Worm (Caenorhabditis elegans) whole organism, L1 larva: ENCODE results near the gene T25G12.13.

ENCODE experiments used
- blmp-1 ChIP-seq: fragments of 150-350 bp; optimal IDR thresholded peaks from 2 replicates; lab custom pipeline; 2014; ENCODE audit warnings: missing biosample characterization, missing genetic modification characterization
- elt-3 ChIP-seq, 6 experiments: fragments of 150-350 bp in 1 of 6; sonication (generic microtip); optimal IDR thresholded peaks; 2 replicates each; lab custom pipeline; 2017 to 2018; ENCODE audit warnings: missing biosample characterization in 6 of 6, missing genetic modification characterization in 6 of 6, inconsistent platforms in 1 of 6
- fkh-10 ChIP-seq: sonication (generic microtip); optimal IDR thresholded peaks from 2 replicates; lab custom pipeline; 2017; ENCODE audit warnings: missing biosample characterization, missing genetic modification reagents, missing genetic modification characterization
- lin-13 ChIP-seq: fragments of 150-350 bp; optimal IDR thresholded peaks from 2 replicates; lab custom pipeline; 2014; ENCODE audit warnings: missing biosample characterization, missing genetic modification reagents, missing genetic modification characterization
- lin-15B ChIP-seq: fragments of 150-350 bp; sonication (generic microtip); optimal IDR thresholded peaks from 3 replicates; lab custom pipeline; 2014; ENCODE audit warnings: missing biosample characterization, missing genetic modification characterization
- nhr-11 ChIP-seq: fragments of 150-350 bp; optimal IDR thresholded peaks from 2 replicates; lab custom pipeline; 2014; ENCODE audit warnings: missing biosample characterization, missing genetic modification characterization
- nhr-12 ChIP-seq: sonication (generic microtip); optimal IDR thresholded peaks from 2 replicates; lab custom pipeline; 2017; ENCODE audit warnings: missing biosample characterization, missing genetic modification characterization
- pag-3 ChIP-seq: sonication (generic microtip); optimal IDR thresholded peaks from 2 replicates; lab custom pipeline; 2017; ENCODE audit warnings: missing genetic modification characterization, mild to moderate bottlenecking, missing compliant biosample characterization, antibody characterized with exemption, borderline replicate concordance; ENCODE audit not compliant: insufficient read depth
- ztf-11 ChIP-seq, 2 experiments: sonication (generic microtip); optimal IDR thresholded peaks; 2 replicates each; lab custom pipeline; 2016 to 2017; ENCODE audit warnings: missing genetic modification characterization in 2 of 2, missing biosample characterization in 1 of 2, missing compliant biosample characterization in 1 of 2

DNA sequence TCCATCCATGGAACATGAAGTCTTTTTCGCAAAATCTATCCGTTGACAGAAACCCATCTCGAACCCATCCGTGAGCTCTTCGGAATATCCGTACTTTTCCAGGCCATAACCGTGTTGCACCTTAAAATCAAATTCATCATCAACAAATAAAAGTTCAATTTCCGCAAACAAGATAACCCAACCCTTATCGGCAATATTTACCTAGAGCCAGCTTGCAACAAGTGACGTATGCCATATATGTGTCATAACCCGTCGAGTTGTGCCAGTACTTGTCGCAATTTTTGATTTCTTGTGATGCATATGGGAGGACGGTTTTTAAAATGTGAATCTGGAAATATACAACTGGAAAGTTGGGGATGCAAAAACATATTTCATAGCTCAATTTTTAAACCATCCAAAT lies 37.3 kb upstream of the T25G12.13 start:
- TF ChIP-seq blmp-1 (tag; lab: Kevin White, UChicago): no peak
- TF ChIP-seq pag-3 (tag; lab: Kevin White, UChicago): no peak
- no peak for TF ChIP-seq lin-15B (tag; lab: Kevin White, UChicago)
- no peak for TF ChIP-seq nhr-12 (tag; lab: Kevin White, UChicago)
- no peak for TF ChIP-seq lin-13
- no peak for TF ChIP-seq ztf-11 (tag; optimal IDR thresholded peaks at IDR 0.05; lab: Kevin White, UChicago)
- no peak for TF ChIP-seq fkh-10 (GFP tag; lab: Kevin White, UChicago)
- no peak for TF ChIP-seq elt-3 (tag; optimal IDR thresholded peaks at IDR 0.05; lab: Kevin White, UChicago)
- no peak for TF ChIP-seq nhr-11 (tag; lab: Kevin White, UChicago)
